Fruit fly (Drosophila melanogaster) whole organism, wandering third instar larva: ENCODE measurements around the gene PIG-H.

Source experiments
- Abd-B ChIP-seq: fragments of >200 bp; optimal IDR thresholded peaks from 2 replicates; lab custom pipeline; 2017; ENCODE audit warnings: missing biosample characterization, missing genetic modification characterization
- CG32264 ChIP-seq: fragments of 200-800 bp; sonication (Bioruptor generic); optimal IDR thresholded peaks from 2 replicates; lab custom pipeline; 2016; ENCODE audit warnings: missing biosample characterization, missing genetic modification characterization
- CG9705 ChIP-seq: fragments of 200-800 bp; sonication (Bioruptor generic); optimal IDR thresholded peaks from 2 replicates; lab custom pipeline; 2018; ENCODE audit warnings: missing biosample characterization, mild to moderate bottlenecking, missing genetic modification characterization
- CrebA ChIP-seq: fragments of 200-800 bp; sonication (Bioruptor generic); optimal IDR thresholded peaks from 2 replicates; lab custom pipeline; 2016; ENCODE audit warnings: missing biosample characterization, mild to moderate bottlenecking, missing genetic modification characterization, borderline replicate concordance
- Dfd ChIP-seq: fragments of >200 bp; optimal IDR thresholded peaks from 2 replicates; lab custom pipeline; 2017; ENCODE audit warnings: missing biosample characterization, missing genetic modification characterization
- Dif ChIP-seq: fragments of 200-275, 200-300 bp; sonication (Bioruptor generic); optimal IDR thresholded peaks from 2 replicates; lab custom pipeline; 2018; ENCODE audit warnings: missing biosample characterization, missing genetic modification characterization; ENCODE audit not compliant: partially characterized antibody
- GATAd ChIP-seq: sonication (Bioruptor generic); optimal IDR thresholded peaks from 2 replicates; lab custom pipeline; 2016; ENCODE audit warnings: missing biosample characterization, missing genetic modification characterization
- HLH106 ChIP-seq: fragments of 200-800 bp; optimal IDR thresholded peaks from 3 replicates; lab custom pipeline; 2019; ENCODE audit warnings: missing biosample characterization, mild to moderate bottlenecking, missing genetic modification characterization, moderate library complexity
- Hnf4 ChIP-seq: fragments of 200-800 bp; sonication (Bioruptor generic); optimal IDR thresholded peaks from 2 replicates; lab custom pipeline; 2016; ENCODE audit warnings: missing biosample characterization, mild to moderate bottlenecking, missing genetic modification characterization
- Hr78 ChIP-seq: fragments of >200 bp; optimal IDR thresholded peaks from 2 replicates; lab custom pipeline; 2017; ENCODE audit warnings: missing biosample characterization, missing genetic modification characterization
- Hr83 ChIP-seq: fragments of 200-300 bp; sonication (Bioruptor generic); optimal IDR thresholded peaks from 2 replicates; lab custom pipeline; 2016; ENCODE audit warnings: missing biosample characterization, mild to moderate bottlenecking, missing genetic modification characterization, moderate library complexity; ENCODE audit not compliant: poor library complexity, severe bottlenecking
- Jra ChIP-seq: sonication (Bioruptor generic); optimal IDR thresholded peaks from 2 replicates; lab custom pipeline; 2016; ENCODE audit warnings: missing biosample characterization, missing genetic modification characterization
- Mio ChIP-seq: sonication (Bioruptor generic); optimal IDR thresholded peaks from 2 replicates; lab custom pipeline; 2016; ENCODE audit warnings: missing biosample characterization, missing genetic modification characterization
- Myc ChIP-seq: fragments of >200 bp; optimal IDR thresholded peaks from 2 replicates; lab custom pipeline; 2017
- N ChIP-seq: fragments of >200 bp; optimal IDR thresholded peaks from 2 replicates; lab custom pipeline; 2018; ENCODE audit warnings: missing biosample characterization, missing external identifiers, missing genetic modification characterization
- OdsH ChIP-seq: fragments of 200-800 bp; sonication (Bioruptor generic); optimal IDR thresholded peaks from 2 replicates; lab custom pipeline; 2016; ENCODE audit warnings: missing biosample characterization, mild to moderate bottlenecking, missing genetic modification characterization
- Rel ChIP-seq, 2 experiments: fragments of 200-800 bp; sonication (Bioruptor generic) in 1 of 2; optimal IDR thresholded peaks; 2 replicates in 1 of 2; 3 replicates in 1 of 2; lab custom pipeline; 2016 to 2019; ENCODE audit warnings: mild to moderate bottlenecking in 2 of 2, missing biosample characterization in 2 of 2, missing genetic modification characterization in 2 of 2, moderate library complexity in 1 of 2
- Sp1 ChIP-seq: fragments of 200-800 bp; sonication (Bioruptor generic); optimal IDR thresholded peaks from 3 replicates; lab custom pipeline; 2019; ENCODE audit warnings: missing biosample characterization, mild to moderate bottlenecking, missing genetic modification characterization, moderate library complexity
- Vsx2 ChIP-seq: fragments of 200-300, 225-300 bp; sonication (Bioruptor generic); optimal IDR thresholded peaks from 2 replicates; lab custom pipeline; 2018; ENCODE audit warnings: missing biosample characterization, missing genetic modification characterization; ENCODE audit not compliant: partially characterized antibody
- br ChIP-seq: fragments of 200-800 bp; sonication (Bioruptor generic); optimal IDR thresholded peaks from 2 replicates; lab custom pipeline; 2016; ENCODE audit warnings: missing biosample characterization, missing genetic modification characterization
- brk ChIP-seq: fragments of 200-800 bp; sonication (Bioruptor generic); optimal IDR thresholded peaks from 2 replicates; lab custom pipeline; 2016; ENCODE audit warnings: missing biosample characterization, mild to moderate bottlenecking, missing genetic modification characterization
- dl ChIP-seq, 2 experiments: fragments of 175-275, 200-275 bp in 1 of 2; fragments of 200-275 bp in 1 of 2; sonication (Bioruptor generic); optimal IDR thresholded peaks; lab custom pipeline; 2018; ENCODE audit warnings: mild to moderate bottlenecking in 2 of 2, missing biosample characterization in 2 of 2, missing genetic modification characterization in 2 of 2, moderate library complexity in 2 of 2; ENCODE audit not compliant: partially characterized antibody in 2 of 2, insufficient read depth in 1 of 2
- dmrt93B ChIP-seq: fragments of 200-800 bp; sonication (Bioruptor generic); optimal IDR thresholded peaks from 2 replicates; lab custom pipeline; 2018; ENCODE audit warnings: missing biosample characterization, mild to moderate bottlenecking, missing genetic modification characterization
- dsf ChIP-seq: sonication (Bioruptor generic); optimal IDR thresholded peaks from 2 replicates; lab custom pipeline; 2016; ENCODE audit warnings: missing biosample characterization, missing genetic modification characterization, borderline replicate concordance
- ey ChIP-seq: fragments of 200-800 bp; sonication (Bioruptor generic); optimal IDR thresholded peaks from 2 replicates; lab custom pipeline; 2016; ENCODE audit warnings: missing biosample characterization, missing genetic modification characterization
- foxo ChIP-seq, 2 experiments: fragments of 200-800 bp; sonication (Bioruptor generic); optimal IDR thresholded peaks; 2 replicates in 1 of 2; 3 replicates in 1 of 2; lab custom pipeline; 2016 to 2017; ENCODE audit warnings: missing biosample characterization in 2 of 2, missing genetic modification characterization in 2 of 2
- fru ChIP-seq: fragments of 200-800 bp; sonication (Bioruptor generic); optimal IDR thresholded peaks from 3 replicates; lab custom pipeline; 2016; ENCODE audit warnings: missing biosample characterization, mild to moderate bottlenecking, missing genetic modification characterization
- h ChIP-seq: fragments of 200-800 bp; sonication (Bioruptor generic); optimal IDR thresholded peaks from 3 replicates; lab custom pipeline; 2016; ENCODE audit warnings: missing biosample characterization, mild to moderate bottlenecking, missing genetic modification characterization
- jim ChIP-seq: fragments of 175-275, 200-325 bp; sonication (Bioruptor generic); optimal IDR thresholded peaks from 2 replicates; lab custom pipeline; 2016; ENCODE audit warnings: missing biosample characterization, mild to moderate bottlenecking, missing genetic modification characterization
- lola ChIP-seq: fragments of >200 bp; optimal IDR thresholded peaks from 2 replicates; lab custom pipeline; 2017; ENCODE audit warnings: missing biosample characterization, missing genetic modification characterization
- pan ChIP-seq: fragments of >200 bp; optimal IDR thresholded peaks from 2 replicates; lab custom pipeline; 2017
- psq ChIP-seq: fragments of 200-800 bp; sonication (Bioruptor generic); optimal IDR thresholded peaks from 3 replicates; lab custom pipeline; 2017; ENCODE audit warnings: missing biosample characterization, mild to moderate bottlenecking, missing genetic modification characterization, moderate library complexity
- rgr ChIP-seq: fragments of 200-800 bp; sonication (Bioruptor generic); optimal IDR thresholded peaks from 3 replicates; lab custom pipeline; 2016; ENCODE audit warnings: missing biosample characterization, mild to moderate bottlenecking, missing genetic modification characterization
- sage ChIP-seq: fragments of 200-800 bp; sonication (Bioruptor generic); optimal IDR thresholded peaks from 2 replicates; lab custom pipeline; 2016; ENCODE audit warnings: missing biosample characterization, mild to moderate bottlenecking, missing genetic modification characterization
- sv ChIP-seq: fragments of 200-800 bp; sonication (Bioruptor generic); optimal IDR thresholded peaks from 3 replicates; lab custom pipeline; 2016; ENCODE audit warnings: missing biosample characterization, missing genetic modification characterization
- tai ChIP-seq: sonication (Bioruptor generic); optimal IDR thresholded peaks from 2 replicates; lab custom pipeline; 2016; ENCODE audit warnings: missing biosample characterization, missing genetic modification characterization
- usp ChIP-seq: fragments of >200 bp; optimal IDR thresholded peaks from 2 replicates; lab custom pipeline; 2017; ENCODE audit warnings: missing biosample characterization, missing genetic modification characterization
- woc ChIP-seq: sonication (Bioruptor generic); optimal IDR thresholded peaks from 2 replicates; lab custom pipeline; 2016; ENCODE audit warnings: missing biosample characterization, mild to moderate bottlenecking, missing genetic modification characterization

Gene PIG-H

DNA sequence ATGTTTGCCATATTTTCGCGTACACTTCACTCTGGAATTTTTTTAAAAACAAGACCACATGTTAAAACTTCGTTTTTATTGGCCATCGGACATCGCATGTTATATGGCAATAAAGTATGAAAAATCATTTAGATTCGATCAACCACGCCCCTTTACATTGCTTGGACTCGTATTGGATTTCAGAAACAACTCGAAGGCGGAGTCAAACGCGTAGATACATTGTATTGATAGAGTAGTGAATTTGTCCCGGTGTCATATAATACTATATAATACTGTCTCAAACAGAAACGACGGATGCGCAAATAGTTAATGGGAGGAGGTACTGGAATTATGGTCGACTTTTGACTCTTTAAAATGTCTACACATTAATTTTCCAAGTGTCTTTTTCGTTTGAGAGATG, 38.3 kb upstream of the PIG-H start:
- no peak for TF ChIP-seq OdsH (GFP tag; lab: Kevin White, UChicago)
- no peak for TF ChIP-seq lola
- no peak for TF ChIP-seq Jra (GFP tag; lab: Kevin White, UChicago)
- no peak for TF ChIP-seq GATAd (GFP tag; lab: Kevin White, UChicago)

DNA sequence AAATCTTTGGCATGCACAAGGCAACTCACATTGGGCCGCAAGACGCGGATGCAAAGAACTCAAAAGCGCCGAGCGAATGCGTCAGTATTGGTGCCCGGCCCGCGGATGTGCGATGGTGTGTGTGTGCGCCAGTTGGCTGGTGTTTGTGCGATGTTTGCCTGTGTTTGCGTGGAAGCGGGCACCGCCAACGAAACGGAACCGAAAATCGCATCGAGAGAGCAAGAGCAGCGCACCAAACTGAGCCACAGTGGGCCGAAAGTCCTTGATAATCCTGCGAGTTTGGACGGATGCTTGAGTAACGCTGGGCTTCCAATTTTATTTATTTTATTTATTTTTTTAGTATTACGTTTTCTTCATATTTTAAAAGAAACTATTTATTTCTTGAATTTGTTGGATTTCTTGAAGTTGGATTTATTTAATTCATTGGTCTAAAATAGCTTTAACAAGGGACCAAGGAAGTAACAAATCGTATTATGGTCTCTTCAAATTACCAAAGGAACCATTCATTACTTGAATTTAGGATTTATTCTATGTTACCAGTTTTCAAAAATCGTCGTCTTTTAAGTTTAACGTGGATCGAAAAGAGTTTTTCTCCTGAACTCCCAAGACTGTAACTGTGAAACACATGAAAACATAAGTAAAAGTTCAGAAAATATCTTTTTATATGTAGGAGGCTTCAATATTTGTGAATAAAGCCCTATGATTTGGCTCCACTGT, 36.7 kb upstream of the PIG-H start:
- TF ChIP-seq dmrt93B (GFP tag; lab: Kevin White, UChicago), result peak; percentile 61
- TF ChIP-seq CrebA (GFP tag; lab: Kevin White, UChicago), result peak; percentile 20
- TF ChIP-seq woc (GFP tag; lab: Kevin White, UChicago), result peak; percentile 61
- no peak for TF ChIP-seq lola
- peak; percentile 67 for TF ChIP-seq Sp1 (GFP tag; lab: Kevin White, UChicago)
- TF ChIP-seq h, result peak; percentile 15
- peak; percentile 9 for TF ChIP-seq Dif (GFP tag; lab: Kevin White, UChicago)
- no peak for TF ChIP-seq Mio (GFP tag; lab: Kevin White, UChicago)
- TF ChIP-seq Hr83 (GFP tag; lab: Kevin White, UChicago), result peak; percentile 48
- peak; percentile 1 for TF ChIP-seq CG9705
- no peak for TF ChIP-seq sage (GFP tag; lab: Kevin White, UChicago)
- TF ChIP-seq Hnf4 (GFP tag; lab: Kevin White, UChicago), result no peak
- TF ChIP-seq usp, result no peak
- no peak for TF ChIP-seq brk (GFP tag; lab: Kevin White, UChicago)
- TF ChIP-seq fru (GFP tag; lab: Kevin White, UChicago), result peak; percentile 45
- no peak for TF ChIP-seq Hr78 (GFP tag; lab: Kevin White, UChicago)
- TF ChIP-seq N, result peak; percentile 59
- peak; percentile 8 for TF ChIP-seq sv (GFP tag; lab: Kevin White, UChicago)
- TF ChIP-seq rgr (GFP tag; lab: Kevin White, UChicago), result peak; percentile 39
- no peak for TF ChIP-seq Vsx2 (GFP tag; lab: Kevin White, UChicago)
- no peak for TF ChIP-seq dsf (GFP tag; lab: Kevin White, UChicago)
- TF ChIP-seq dl (GFP tag; optimal IDR thresholded peaks at IDR 0.05; lab: Kevin White, UChicago; ENCODE audit: insufficient read depth in 1 of 2, partially characterized antibody in 2 of 2), result peak in 1 of 2 experiments; percentile 32
- TF ChIP-seq ey (GFP tag; lab: Kevin White, UChicago), result peak; percentile 11
- peak; percentile 66 for TF ChIP-seq HLH106
- TF ChIP-seq Myc (lab: Kevin White, UChicago), result no peak
- no peak for TF ChIP-seq tai (GFP tag; lab: Kevin White, UChicago)
- peak; percentile 37 for TF ChIP-seq OdsH (GFP tag; lab: Kevin White, UChicago)
- TF ChIP-seq CG32264 (GFP tag; lab: Kevin White, UChicago), result no peak
- no peak for TF ChIP-seq Abd-B
- no peak for TF ChIP-seq jim
- TF ChIP-seq foxo (GFP tag; optimal IDR thresholded peaks at IDR 0.05; lab: Kevin White, UChicago), result peak in 1 of 2 experiments; percentile 72
- TF ChIP-seq GATAd (GFP tag; lab: Kevin White, UChicago), result no peak
- no peak for TF ChIP-seq br (GFP tag; lab: Kevin White, UChicago)
- no peak for TF ChIP-seq Jra (GFP tag; lab: Kevin White, UChicago)
- TF ChIP-seq psq (GFP tag; lab: Kevin White, UChicago), result peak; percentile 61
- peak; percentile 11 for TF ChIP-seq Rel (GFP tag; optimal IDR thresholded peaks at IDR 0.05; lab: Kevin White, UChicago)
- TF ChIP-seq Rel (tag; optimal IDR thresholded peaks at IDR 0.05; lab: Kevin White, UChicago), result no peak
- no peak for TF ChIP-seq pan (lab: Kevin White, UChicago)
- no peak for TF ChIP-seq Dfd (GFP tag; lab: Kevin White, UChicago)
- TF ChIP-seq, all 38 proteins: peak for 19
